Worm (Caenorhabditis elegans) whole organism, young adult: ENCODE results near the gene Y38F1A.4.
A peak's percentile ranks its signal among the peaks of the same experiment; 100 is the strongest.

Experiments used
- B0035.1 ChIP-seq: sonication (generic microtip); optimal IDR thresholded peaks from 2 replicates; lab custom pipeline; 2016; ENCODE audit warnings: missing genetic modification characterization, mild to moderate bottlenecking, missing compliant biosample characterization, missing genotype, missing genetic modification reagents
- B0261.1 ChIP-seq: sonication (generic microtip); optimal IDR thresholded peaks from 2 replicates; lab custom pipeline; 2016; ENCODE audit warnings: mild to moderate bottlenecking, missing genetic modification characterization, moderate library complexity, missing compliant biosample characterization
- C17E4.6 ChIP-seq: fragments of 200-800 bp; sonication (Bioruptor generic); IDR thresholded peaks from 2 replicates; pipeline ENCODE4 v1.3.6; 2022; ENCODE audit warnings: missing genetic modification reagents, missing genetic modification characterization, missing compliant biosample characterization
- F37B4.10 ChIP-seq: fragments of 200-800 bp; sonication (Bioruptor generic); IDR thresholded peaks from 2 replicates; pipeline ENCODE4 v1.3.6; 2022; ENCODE audit warnings: missing genetic modification characterization, missing compliant biosample characterization
- F39B2.1 ChIP-seq: fragments of 200-800 bp; sonication (Bioruptor generic); IDR thresholded peaks from 2 replicates; pipeline ENCODE4 v1.3.6; 2022; ENCODE audit warnings: missing genetic modification reagents, missing genetic modification characterization, missing compliant biosample characterization
- F57C9.4 ChIP-seq: sonication (generic microtip); optimal IDR thresholded peaks from 2 replicates; lab custom pipeline; 2017; ENCODE audit warnings: mild to moderate bottlenecking, missing genetic modification characterization, missing compliant biosample characterization
- K11D2.4 ChIP-seq: fragments of 200-800 bp; sonication (Bioruptor generic); IDR thresholded peaks from 2 replicates; pipeline ENCODE4 v1.3.6; 2022; ENCODE audit warnings: missing genetic modification reagents, missing genetic modification characterization, missing compliant biosample characterization
- Y53F4B.3 ChIP-seq: fragments of 200-800 bp; sonication (Bioruptor generic); IDR thresholded peaks from 2 replicates; pipeline ENCODE4 v1.3.6; 2022; ENCODE audit warnings: missing genetic modification reagents, missing genetic modification characterization, missing compliant biosample characterization
- Y79H2A.3 ChIP-seq: fragments of 200-800 bp; sonication (Bioruptor generic); conservative IDR thresholded peaks from 2 replicates; pipeline ENCODE4 v1.3.6; 2022; ENCODE audit warnings: missing genetic modification reagents, missing genetic modification characterization, missing compliant biosample characterization
- ZK185.1 ChIP-seq: sonication (generic microtip); optimal IDR thresholded peaks from 2 replicates; lab custom pipeline; 2016; ENCODE audit warnings: mild to moderate bottlenecking, missing genetic modification characterization, missing compliant biosample characterization; ENCODE audit not compliant: poor library complexity, severe bottlenecking
- ama-1 ChIP-seq, 3 experiments: fragments of 150-350 bp in 1 of 3; sonication (generic microtip) in 2 of 3; optimal IDR thresholded peaks; 2 replicates each; lab custom pipeline; 2014 to 2018; ENCODE audit warnings: missing biosample characterization in 2 of 3, missing genetic modification characterization in 2 of 3, missing genetic modification reagents in 2 of 3
- aptf-3 ChIP-seq: fragments of 200-800 bp; sonication (Bioruptor generic); IDR thresholded peaks from 2 replicates; pipeline ENCODE4 v1.3.6; 2022; ENCODE audit warnings: missing genetic modification characterization, missing compliant biosample characterization
- atf-7 ChIP-seq: sonication (generic microtip); optimal IDR thresholded peaks from 2 replicates; lab custom pipeline; 2017; ENCODE audit warnings: mild to moderate bottlenecking, missing genetic modification characterization, missing compliant biosample characterization
- attf-6 ChIP-seq: fragments of 200-800 bp; sonication (Bioruptor generic); IDR thresholded peaks from 2 replicates; pipeline ENCODE4 v1.3.6; 2022; ENCODE audit warnings: missing genetic modification reagents, missing genetic modification characterization, missing compliant biosample characterization
- cebp-2 ChIP-seq: fragments of 200-800 bp; sonication (Bioruptor generic); IDR thresholded peaks from 2 replicates; pipeline ENCODE4 v1.3.6; 2022; ENCODE audit warnings: missing genetic modification characterization, missing compliant biosample characterization
- ceh-58 ChIP-seq: fragments of 200-800 bp; sonication (Bioruptor generic); IDR thresholded peaks from 2 replicates; pipeline ENCODE4 v1.3.6; 2022; ENCODE audit warnings: missing genetic modification characterization, missing compliant biosample characterization
- ceh-91 ChIP-seq: fragments of 200-800 bp; sonication (Bioruptor generic); IDR thresholded peaks from 2 replicates; pipeline ENCODE4 v1.3.6; 2022; ENCODE audit warnings: missing genetic modification reagents, missing genetic modification characterization, missing compliant biosample characterization
- egl-18 ChIP-seq: fragments of 200-800 bp; sonication (Bioruptor generic); IDR thresholded peaks from 2 replicates; pipeline ENCODE4 v1.3.6; 2022; ENCODE audit warnings: missing genetic modification reagents, missing genetic modification characterization, missing compliant biosample characterization
- egl-44 ChIP-seq: fragments of 200-800 bp; sonication (Bioruptor generic); IDR thresholded peaks from 2 replicates; pipeline ENCODE4 v1.3.6; 2022; ENCODE audit warnings: missing genetic modification reagents, missing genetic modification characterization, missing compliant biosample characterization
- egrh-3 ChIP-seq: fragments of 200-800 bp; sonication (Bioruptor generic); IDR thresholded peaks from 2 replicates; pipeline ENCODE4 v1.3.6; 2022; ENCODE audit warnings: missing genetic modification reagents, missing genetic modification characterization, missing compliant biosample characterization
- ekl-4 ChIP-seq: fragments of 200-800 bp; sonication (Bioruptor generic); IDR thresholded peaks from 2 replicates; pipeline ENCODE4 v1.3.6; 2022; ENCODE audit warnings: missing genetic modification reagents, missing genetic modification characterization, missing compliant biosample characterization
- gei-17 ChIP-seq: fragments of 200-800 bp; sonication (Bioruptor generic); optimal IDR thresholded peaks from 2 replicates; lab custom pipeline; 2018; ENCODE audit warnings: mild to moderate bottlenecking, missing genetic modification characterization, missing compliant biosample characterization
- hmg-1.2 ChIP-seq: fragments of 200-800 bp; sonication (Bioruptor generic); IDR thresholded peaks from 2 replicates; pipeline ENCODE4 v1.3.6; 2022; ENCODE audit warnings: missing genetic modification reagents, missing genetic modification characterization, missing compliant biosample characterization
- hsf-1 ChIP-seq: fragments of 200-800 bp; sonication (Bioruptor generic); IDR thresholded peaks from 2 replicates; pipeline ENCODE4 v1.3.6; 2022; ENCODE audit warnings: missing genetic modification reagents, missing genetic modification characterization, missing compliant biosample characterization
- lag-1 ChIP-seq: fragments of 200-800 bp; sonication (Bioruptor generic); IDR thresholded peaks from 2 replicates; pipeline ENCODE4 v1.3.6; 2022; ENCODE audit warnings: missing genetic modification reagents, missing genetic modification characterization, missing compliant biosample characterization
- let-526 ChIP-seq: fragments of 200-800 bp; sonication (Bioruptor generic); IDR thresholded peaks from 2 replicates; pipeline ENCODE4 v1.3.6; 2022; ENCODE audit warnings: missing genetic modification reagents, missing genetic modification characterization, missing compliant biosample characterization
- let-607 ChIP-seq, 2 experiments: fragments of 200-800 bp in 1 of 2; sonication (Bioruptor generic) in 1 of 2; sonication (generic microtip) in 1 of 2; optimal IDR thresholded peaks; 2 replicates each; lab custom pipeline; 2016 to 2018; ENCODE audit warnings: mild to moderate bottlenecking in 2 of 2, missing compliant biosample characterization in 2 of 2, missing genetic modification characterization in 2 of 2, moderate library complexity in 2 of 2, missing genotype in 1 of 2
- lin-54 ChIP-seq: fragments of 200-800 bp; sonication (Bioruptor generic); optimal IDR thresholded peaks from 2 replicates; lab custom pipeline; 2018; ENCODE audit warnings: mild to moderate bottlenecking, missing genetic modification characterization, missing compliant biosample characterization
- madf-6 ChIP-seq: fragments of 200-800 bp; sonication (Bioruptor generic); IDR thresholded peaks from 2 replicates; pipeline ENCODE4 v1.3.6; 2022; ENCODE audit warnings: missing genetic modification reagents, missing genetic modification characterization, missing compliant biosample characterization
- mxl-1 ChIP-seq: sonication (generic microtip); optimal IDR thresholded peaks from 2 replicates; lab custom pipeline; 2016; ENCODE audit warnings: missing genetic modification characterization, missing compliant biosample characterization
- nfyb-1 ChIP-seq: fragments of 200-800 bp; sonication (Bioruptor generic); IDR thresholded peaks from 2 replicates; pipeline ENCODE4 v1.3.6; 2022; ENCODE audit warnings: missing genetic modification reagents, missing genetic modification characterization, missing compliant biosample characterization
- nhr-27 ChIP-seq: fragments of 200-800 bp; sonication (Bioruptor generic); optimal IDR thresholded peaks from 2 replicates; lab custom pipeline; 2018; ENCODE audit warnings: mild to moderate bottlenecking, missing genetic modification characterization, moderate library complexity, missing compliant biosample characterization
- nhr-90 ChIP-seq: sonication (generic microtip); optimal IDR thresholded peaks from 2 replicates; lab custom pipeline; 2016; ENCODE audit warnings: missing genotype, mild to moderate bottlenecking, missing genetic modification characterization, missing compliant biosample characterization
- rec-8 ChIP-seq, 2 experiments: sonication (generic microtip); optimal IDR thresholded peaks; 2 replicates each; lab custom pipeline; 2016; ENCODE audit warnings: mild to moderate bottlenecking in 2 of 2, missing genetic modification characterization in 2 of 2, missing genetic modification reagents in 2 of 2, missing genotype in 2 of 2, missing biosample characterization in 1 of 2, missing compliant biosample characterization in 1 of 2, moderate library complexity in 1 of 2
- repo-1 ChIP-seq: sonication (generic microtip); optimal IDR thresholded peaks from 2 replicates; lab custom pipeline; 2017; ENCODE audit warnings: mild to moderate bottlenecking, missing genetic modification characterization, missing compliant biosample characterization
- snpc-3.4 ChIP-seq: sonication (generic microtip); optimal IDR thresholded peaks from 2 replicates; lab custom pipeline; 2017; ENCODE audit warnings: missing genetic modification characterization, mild to moderate bottlenecking, missing compliant biosample characterization, antibody characterized with exemption, moderate library complexity, missing genotype, missing genetic modification reagents
- sptf-2 ChIP-seq: fragments of 200-800 bp; sonication (Bioruptor generic); optimal IDR thresholded peaks from 2 replicates; lab custom pipeline; 2018; ENCODE audit warnings: mild to moderate bottlenecking, missing genetic modification characterization, missing compliant biosample characterization
- tbp1 ChIP-seq: fragments of 200-800 bp; sonication (Bioruptor generic); optimal IDR thresholded peaks from 2 replicates; lab custom pipeline; 2018; ENCODE audit warnings: mild to moderate bottlenecking, missing genetic modification characterization, missing compliant biosample characterization
- tbx-9 ChIP-seq: sonication (generic microtip); optimal IDR thresholded peaks from 2 replicates; lab custom pipeline; 2016; ENCODE audit warnings: borderline replicate concordance, missing genetic modification characterization, inconsistent platforms, missing compliant biosample characterization
- tlf-1 ChIP-seq: fragments of 200-800 bp; sonication (Bioruptor generic); optimal IDR thresholded peaks from 2 replicates; lab custom pipeline; 2018; ENCODE audit warnings: mild to moderate bottlenecking, missing genetic modification characterization, missing compliant biosample characterization
- unc-130 ChIP-seq: sonication (generic microtip); optimal IDR thresholded peaks from 2 replicates; lab custom pipeline; 2016; ENCODE audit warnings: missing genetic modification reagents, missing genetic modification characterization, missing compliant biosample characterization
- zfh-2 ChIP-seq: fragments of 200-800 bp; sonication (Bioruptor generic); conservative IDR thresholded peaks from 2 replicates; pipeline ENCODE4 v1.3.6; 2022; ENCODE audit warnings: missing genetic modification reagents, missing genetic modification characterization, missing compliant biosample characterization
- ztf-22 ChIP-seq: fragments of 200-800 bp; sonication (Bioruptor generic); optimal IDR thresholded peaks from 2 replicates; lab custom pipeline; 2018; ENCODE audit warnings: mild to moderate bottlenecking, missing genetic modification characterization, moderate library complexity, missing compliant biosample characterization
- ztf-26 ChIP-seq: sonication (generic microtip); optimal IDR thresholded peaks from 2 replicates; lab custom pipeline; 2017; ENCODE audit warnings: missing genetic modification characterization, missing compliant biosample characterization
- ztf-6 ChIP-seq: fragments of 200-800 bp; sonication (Bioruptor generic); IDR thresholded peaks from 2 replicates; pipeline ENCODE4 v1.3.6; 2022; ENCODE audit warnings: missing genetic modification reagents, missing genetic modification characterization, missing compliant biosample characterization

The Y38F1A.4 gene

DNA sequence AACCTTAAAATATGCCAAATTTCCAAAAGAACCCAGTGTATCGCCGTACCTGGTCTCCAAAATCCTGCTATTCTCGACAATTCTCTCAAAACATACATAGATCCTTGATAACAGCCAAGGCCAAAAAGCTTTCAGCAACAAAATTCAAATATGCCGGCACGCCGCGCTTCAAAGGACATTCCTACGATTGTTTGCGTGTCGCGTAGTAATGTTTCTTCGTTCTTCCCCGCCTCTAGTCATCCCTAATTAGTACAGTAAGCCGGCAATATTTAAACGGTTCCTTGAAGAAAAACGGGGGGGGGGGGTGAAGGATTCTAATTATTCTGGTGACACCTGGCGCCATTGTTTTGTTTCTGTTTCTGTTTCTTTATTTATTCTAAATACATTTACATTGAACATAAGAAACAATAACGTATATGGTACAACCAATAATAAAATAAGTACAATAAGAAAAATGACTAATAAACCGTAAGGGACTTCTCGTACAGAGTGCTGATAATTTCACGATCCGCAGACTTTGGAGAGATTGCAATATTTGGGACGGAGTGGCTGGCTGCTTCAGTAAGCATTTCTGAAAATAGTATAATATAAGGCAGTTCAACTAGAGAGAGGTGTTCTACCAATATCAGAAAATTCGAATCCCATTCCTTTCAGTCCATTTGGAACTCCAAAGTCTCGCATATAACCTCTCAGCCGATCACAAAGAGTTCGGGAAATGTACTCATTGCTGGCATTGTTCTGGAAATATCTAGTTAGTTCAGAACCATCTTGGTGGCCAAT lies 24.7 kb upstream of the Y38F1A.4 start (continued):
- 0 out of 2 replicates have a peak, but pooled peaks have one; percentile 20 for TF ChIP-seq egl-44 (GFP tag; lab: Robert Waterston, UW)
- TF ChIP-seq tbx-9 (tag; lab: Kevin White, UChicago): no peak
- TF ChIP-seq ztf-22 (GFP tag; lab: Kevin White, UChicago): peak; percentile 28
- TF ChIP-seq ztf-26 (tag; lab: Kevin White, UChicago): peak; percentile 77
- peak; percentile 60 for TF ChIP-seq atf-7 (tag; lab: Kevin White, UChicago)
- no peak for TF ChIP-seq C17E4.6 (GFP tag; lab: Robert Waterston, UW)
- peak; percentile 83 for TF ChIP-seq tlf-1 (GFP tag; lab: Kevin White, UChicago)
- TF ChIP-seq cebp-2 (GFP tag; lab: Robert Waterston, UW): 0 out of 2 replicates have a peak, but pooled peaks have one; percentile 51
- TF ChIP-seq rec-8 (tag; optimal IDR thresholded peaks at IDR 0.05; lab: Kevin White, UChicago): no peak
- TF ChIP-seq unc-130 (GFP tag; lab: Kevin White, UChicago): no peak
- peak; percentile 49; the same call in 1 of the 2 replicates for TF ChIP-seq K11D2.4 (GFP tag; lab: Robert Waterston, UW)
- TF ChIP-seq let-607 (tag; optimal IDR thresholded peaks at IDR 0.05; lab: Kevin White, UChicago): peak; percentile 3 to 20
- TF ChIP-seq ceh-58 (GFP tag; lab: Robert Waterston, UW): no peak
- TF ChIP-seq hmg-1.2 (GFP tag; lab: Robert Waterston, UW): peak; percentile 24; the same call in 1 of the 2 replicates
- no peak for TF ChIP-seq Y79H2A.3 (GFP tag; lab: Robert Waterston, UW)
- no peak for TF ChIP-seq aptf-3
- no peak for TF ChIP-seq ztf-6
- TF ChIP-seq ekl-4 (GFP tag; lab: Robert Waterston, UW): peak; percentile 71
- TF ChIP-seq gei-17: peak; percentile 47
- TF ChIP-seq egl-18 (GFP tag; lab: Robert Waterston, UW): no peak
- TF ChIP-seq ZK185.1 (tag; lab: Kevin White, UChicago): peak; percentile 48
- peak; percentile 96 for TF ChIP-seq repo-1
- TF ChIP-seq let-526: no peak
- TF ChIP-seq lin-54 (GFP tag; lab: Kevin White, UChicago): peak; percentile 21
- no peak for TF ChIP-seq nhr-27 (tag; lab: Kevin White, UChicago)
- TF ChIP-seq tbp1 (GFP tag; lab: Kevin White, UChicago): peak; percentile 54
- TF ChIP-seq madf-6 (GFP tag; lab: Robert Waterston, UW): peak; percentile 24; the same call in 1 of the 2 replicates
- TF ChIP-seq Y53F4B.3: no peak
- peak; percentile 49 for TF ChIP-seq B0035.1 (tag; lab: Kevin White, UChicago)
- TF ChIP-seq attf-6 (GFP tag; lab: Robert Waterston, UW): no peak
- TF ChIP-seq, all 124 proteins: peak for 39

ce11 chrII:12992980-12993379 lies 23.5 kb upstream of the Y38F1A.4 start:
- TF ChIP-seq ama-1 (optimal IDR thresholded peaks at IDR 0.05; lab: Kevin White, UChicago): no peak
- no peak for TF ChIP-seq ama-1 (GFP tag; optimal IDR thresholded peaks at IDR 0.05; lab: Kevin White, UChicago)
- TF ChIP-seq nhr-90 (tag; lab: Kevin White, UChicago): no peak
- no peak for TF ChIP-seq F37B4.10 (GFP tag; lab: Robert Waterston, UW)
- no peak for TF ChIP-seq mxl-1
- TF ChIP-seq Y79H2A.3 (GFP tag; lab: Robert Waterston, UW): no peak
- no peak for TF ChIP-seq aptf-3
- no peak for TF ChIP-seq hsf-1 (GFP tag; lab: Robert Waterston, UW)
- TF ChIP-seq snpc-3.4 (tag; lab: Kevin White, UChicago): no peak
- TF ChIP-seq K11D2.4 (GFP tag; lab: Robert Waterston, UW): no peak
- no peak for TF ChIP-seq lag-1
- TF ChIP-seq ceh-91 (GFP tag; lab: Robert Waterston, UW): no peak
- TF ChIP-seq nfyb-1 (GFP tag; lab: Robert Waterston, UW): no peak
- no peak for TF ChIP-seq sptf-2
- TF ChIP-seq B0261.1 (tag; lab: Kevin White, UChicago): no peak
- no peak for TF ChIP-seq lin-54 (GFP tag; lab: Kevin White, UChicago)
- TF ChIP-seq zfh-2: no peak
- TF ChIP-seq F39B2.1 (GFP tag; lab: Robert Waterston, UW): no peak
- TF ChIP-seq rec-8 (tag; optimal IDR thresholded peaks at IDR 0.05; lab: Kevin White, UChicago): no peak
- TF ChIP-seq egrh-3 (GFP tag; lab: Robert Waterston, UW): no peak
- TF ChIP-seq F57C9.4 (tag; lab: Kevin White, UChicago): no peak
